Worm (Caenorhabditis elegans) whole organism, L1 larva: ENCODE measurements around the gene grl-31.

Experiments
- C34B4.2 ChIP-seq: sonication (generic microtip); optimal IDR thresholded peaks from 2 replicates; lab custom pipeline; 2017; ENCODE audit warnings: mild to moderate bottlenecking, missing genetic modification characterization, missing compliant biosample characterization
- isw-1 ChIP-seq: fragments of 200-800 bp; sonication (Bioruptor generic); IDR thresholded peaks from 2 replicates; pipeline ENCODE4 v1.3.6; 2022; ENCODE audit warnings: missing genetic modification characterization, missing compliant biosample characterization
- mdl-1 ChIP-seq, 2 experiments: fragments of 150-350 bp; optimal IDR thresholded peaks; 2 replicates each; lab custom pipeline; 2014 to 2017; ENCODE audit warnings: missing biosample characterization in 2 of 2, missing genetic modification characterization in 2 of 2, inconsistent platforms in 1 of 2
- nhr-12 ChIP-seq: sonication (generic microtip); optimal IDR thresholded peaks from 2 replicates; lab custom pipeline; 2017; ENCODE audit warnings: missing biosample characterization, missing genetic modification characterization
- nhr-85 ChIP-seq: sonication (generic microtip); peaks from one replicate; lab custom pipeline; 2016; ENCODE audit warnings: missing genetic modification characterization, inconsistent platforms, missing compliant biosample characterization
- snu-23 ChIP-seq: sonication (generic microtip); optimal IDR thresholded peaks from 2 replicates; lab custom pipeline; 2016; ENCODE audit warnings: missing genetic modification characterization, missing compliant biosample characterization
- ztf-11 ChIP-seq, 2 experiments: sonication (generic microtip); optimal IDR thresholded peaks; 2 replicates each; lab custom pipeline; 2016 to 2017; ENCODE audit warnings: missing genetic modification characterization in 2 of 2, missing biosample characterization in 1 of 2, missing compliant biosample characterization in 1 of 2

The grl-31 gene

ce11 chrV:3509878-3510277 is 47.7 kb downstream of the grl-31 start, which contains the start of gene str-228:
str-228 (plus strand) TSS chrV:3510178.
- TF ChIP-seq nhr-85 (tag; lab: Kevin White, UChicago) (no peak), ztf-11 (tag; optimal IDR thresholded peaks at IDR 0.05; lab: Kevin White, UChicago) (no peak), snu-23 (no peak), nhr-12 (no peak)
- TF ChIP-seq, all 84 proteins: peak for 0

- TF ChIP-seq C34B4.2 (tag; lab: Kevin White, UChicago) (no peak), isw-1 (GFP tag; lab: Robert Waterston, UW) (no peak), mdl-1 (tag; optimal IDR thresholded peaks at IDR 0.05; lab: Kevin White, UChicago) (no peak)
These were observed 49.9 kb downstream of the grl-31 start, which contains the start of gene str-225 for ce11 chrV:3507691-3508090. str-225 (plus strand) TSS chrV:3507822.
